Worm (Caenorhabditis elegans) whole organism, mixed stage, embryonic: ENCODE measurements around the gene F54B11.4.
A peak's percentile ranks its signal among the peaks of the same experiment; 100 is the strongest.

Experiments used
- M03D4.4 ChIP-seq: sonication (generic microtip); optimal IDR thresholded peaks from 2 replicates; lab custom pipeline; 2017; ENCODE audit warnings: mild to moderate bottlenecking, missing genetic modification characterization, missing compliant biosample characterization
- bed-3 ChIP-seq: fragments of 200-800 bp; sonication (Bioruptor generic); optimal IDR thresholded peaks from 3 replicates; lab custom pipeline; 2018; ENCODE audit warnings: mild to moderate bottlenecking, missing genetic modification characterization, moderate library complexity, missing compliant biosample characterization
- blmp-1 ChIP-seq: fragments of 150-350 bp; optimal IDR thresholded peaks from 2 replicates; lab custom pipeline; 2014; ENCODE audit warnings: missing biosample characterization, missing genetic modification characterization
- ceh-39 ChIP-seq: fragments of 150-350 bp; optimal IDR thresholded peaks from 2 replicates; lab custom pipeline; 2014; ENCODE audit warnings: missing biosample characterization, missing genetic modification characterization
- ceh-43 ChIP-seq: fragments of 200-800 bp; sonication (Bioruptor generic); optimal IDR thresholded peaks from 2 replicates; lab custom pipeline; 2018; ENCODE audit warnings: mild to moderate bottlenecking, missing genetic modification characterization, moderate library complexity, missing compliant biosample characterization
- ceh-83 ChIP-seq: fragments of 200-800 bp; sonication (Bioruptor generic); optimal IDR thresholded peaks from 2 replicates; lab custom pipeline; 2018; ENCODE audit warnings: mild to moderate bottlenecking, missing genetic modification characterization, missing compliant biosample characterization
- ces-1 ChIP-seq: fragments of 150-350 bp; optimal IDR thresholded peaks from 2 replicates; lab custom pipeline; 2014; ENCODE audit warnings: missing biosample characterization, missing genetic modification reagents, missing genetic modification characterization
- cnd-1 ChIP-seq: fragments of 200-800 bp; sonication (Bioruptor generic); optimal IDR thresholded peaks from 2 replicates; lab custom pipeline; 2018; ENCODE audit warnings: mild to moderate bottlenecking, missing genetic modification characterization, missing compliant biosample characterization
- drap-1 ChIP-seq: fragments of 200-800 bp; sonication (Bioruptor generic); optimal IDR thresholded peaks from 3 replicates; lab custom pipeline; 2018; ENCODE audit warnings: mild to moderate bottlenecking, missing genetic modification characterization, missing compliant biosample characterization
- elt-1 ChIP-seq: sonication (generic microtip); optimal IDR thresholded peaks from 2 replicates; lab custom pipeline; 2017; ENCODE audit warnings: missing genetic modification characterization, mild to moderate bottlenecking, missing compliant biosample characterization, antibody characterized with exemption, moderate library complexity, borderline replicate concordance; ENCODE audit not compliant: insufficient read depth
- elt-3 ChIP-seq: fragments of 150-350 bp; optimal IDR thresholded peaks from 2 replicates; lab custom pipeline; 2014; ENCODE audit warnings: missing biosample characterization, missing genetic modification characterization
- flh-1 ChIP-seq: fragments of 200-800 bp; sonication (Bioruptor generic); optimal IDR thresholded peaks from 2 replicates; lab custom pipeline; 2018; ENCODE audit warnings: mild to moderate bottlenecking, missing genetic modification characterization, moderate library complexity, missing compliant biosample characterization
- ham-2 ChIP-seq: fragments of 200-800 bp; sonication (Bioruptor generic); optimal IDR thresholded peaks from 2 replicates; lab custom pipeline; 2018; ENCODE audit warnings: mild to moderate bottlenecking, missing genetic modification characterization, missing compliant biosample characterization
- hlh-1 ChIP-seq: fragments of 150-350 bp; optimal IDR thresholded peaks from 2 replicates; lab custom pipeline; 2014; ENCODE audit warnings: missing biosample characterization, missing genetic modification reagents, missing genetic modification characterization
- lin-13 ChIP-seq: fragments of 150-350 bp; optimal IDR thresholded peaks from 2 replicates; lab custom pipeline; 2014; ENCODE audit warnings: missing biosample characterization, missing genetic modification characterization
- lin-32 ChIP-seq: fragments of 200-800 bp; sonication (Bioruptor generic); optimal IDR thresholded peaks from 2 replicates; lab custom pipeline; 2018; ENCODE audit warnings: mild to moderate bottlenecking, missing genetic modification characterization, missing compliant biosample characterization
- mab-5 ChIP-seq: fragments of 150-350 bp; optimal IDR thresholded peaks from 2 replicates; lab custom pipeline; 2014; ENCODE audit warnings: missing biosample characterization, missing genetic modification characterization
- mep-1 ChIP-seq: fragments of 150-350 bp; optimal IDR thresholded peaks from 2 replicates; lab custom pipeline; 2017; ENCODE audit warnings: missing biosample characterization, missing genetic modification reagents, missing genetic modification characterization, inconsistent platforms
- mls-2 ChIP-seq: sonication (generic microtip); optimal IDR thresholded peaks from 2 replicates; lab custom pipeline; 2016; ENCODE audit warnings: mild to moderate bottlenecking, missing genetic modification characterization, moderate library complexity, missing compliant biosample characterization
- nhr-12 ChIP-seq: fragments of 150-350 bp; optimal IDR thresholded peaks from 2 replicates; lab custom pipeline; 2014; ENCODE audit warnings: missing biosample characterization, missing genetic modification characterization
- nhr-2 ChIP-seq: fragments of 150-350 bp; optimal IDR thresholded peaks from 2 replicates; lab custom pipeline; 2014; ENCODE audit warnings: missing biosample characterization, missing genetic modification characterization
- nhr-237 ChIP-seq: fragments of 150-350 bp; optimal IDR thresholded peaks from 2 replicates; lab custom pipeline; 2014; ENCODE audit warnings: missing biosample characterization, missing genetic modification characterization
- nhr-76 ChIP-seq: sonication (generic microtip); optimal IDR thresholded peaks from 2 replicates; lab custom pipeline; 2017; ENCODE audit warnings: missing biosample characterization, missing genetic modification characterization
- pha-4 ChIP-seq: fragments of 150-350 bp; optimal IDR thresholded peaks from 2 replicates; lab custom pipeline; 2018; ENCODE audit warnings: missing biosample characterization, missing genetic modification reagents, missing genetic modification characterization
- sem-2 ChIP-seq: fragments of 200-800 bp; sonication (Bioruptor generic); optimal IDR thresholded peaks from 2 replicates; lab custom pipeline; 2018; ENCODE audit warnings: mild to moderate bottlenecking, missing genetic modification characterization, missing compliant biosample characterization
- snpc-4 ChIP-seq: fragments of 150-350 bp; optimal IDR thresholded peaks from 2 replicates; lab custom pipeline; 2014; ENCODE audit warnings: missing biosample characterization, missing genetic modification characterization
- sptf-1 ChIP-seq: sonication (generic microtip); optimal IDR thresholded peaks from 2 replicates; lab custom pipeline; 2017; ENCODE audit warnings: mild to moderate bottlenecking, missing genetic modification characterization, moderate library complexity, missing compliant biosample characterization
- tbx-8 ChIP-seq: fragments of 200-800 bp; sonication (Bioruptor generic); optimal IDR thresholded peaks from 2 replicates; lab custom pipeline; 2018; ENCODE audit warnings: mild to moderate bottlenecking, missing genetic modification characterization, moderate library complexity, missing compliant biosample characterization
- unc-39 ChIP-seq: fragments of 150-350 bp; optimal IDR thresholded peaks from 2 replicates; lab custom pipeline; 2014; ENCODE audit warnings: missing biosample characterization, missing genetic modification characterization
- unc-62 ChIP-seq: fragments of 150-350 bp; optimal IDR thresholded peaks from 2 replicates; lab custom pipeline; 2014; ENCODE audit warnings: missing biosample characterization, missing genetic modification reagents, missing genetic modification characterization
- zip-8 ChIP-seq: fragments of 150-350 bp; optimal IDR thresholded peaks from 2 replicates; lab custom pipeline; 2014; ENCODE audit warnings: missing biosample characterization, missing genetic modification characterization
- ztf-11 ChIP-seq: fragments of 150-350 bp; optimal IDR thresholded peaks from 2 replicates; lab custom pipeline; 2014; ENCODE audit warnings: missing biosample characterization, missing genetic modification characterization

The F54B11.4 gene

ce11 chrX:13603826-13604225 lies 11.4 kb downstream of the F54B11.4 start, which contains the start of gene F54B11.8:
TSS of gene F54B11.8 (minus strand) at chrX:13603926.
- no peak for TF ChIP-seq ztf-11
- TF ChIP-seq M03D4.4 (tag; lab: Kevin White, UChicago): no peak
- no peak for TF ChIP-seq cnd-1
- no peak for TF ChIP-seq ham-2 (GFP tag; lab: Kevin White, UChicago)
- TF ChIP-seq ceh-39 (tag; lab: Kevin White, UChicago): no peak
- no peak for TF ChIP-seq unc-39 (tag; lab: Kevin White, UChicago)
- TF ChIP-seq ceh-43: no peak
- no peak for TF ChIP-seq tbx-8 (GFP tag; lab: Kevin White, UChicago)
- TF ChIP-seq flh-1 (GFP tag; lab: Kevin White, UChicago): no peak
- TF ChIP-seq blmp-1: no peak
- TF ChIP-seq lin-13: no peak
- TF ChIP-seq lin-32 (GFP tag; lab: Kevin White, UChicago): no peak
- TF ChIP-seq snpc-4: no peak
- no peak for TF ChIP-seq nhr-237
- TF ChIP-seq unc-62 (GFP tag; lab: Kevin White, UChicago): no peak
- TF ChIP-seq elt-3: no peak
- no peak for TF ChIP-seq nhr-12 (tag; lab: Kevin White, UChicago)
- TF ChIP-seq zip-8: no peak
- no peak for TF ChIP-seq nhr-2 (tag; lab: Kevin White, UChicago)
- TF ChIP-seq, all 35 proteins: peak for 0

ce11 chrX:13604946-13605617 lies 12.6 kb downstream of the F54B11.4 start, which contains the start of gene F54B11.9:
TSS of gene F54B11.9 (plus strand) at chrX:13605567.
- no peak for TF ChIP-seq nhr-237
- TF ChIP-seq hlh-1 (tag; lab: Kevin White, UChicago): peak; percentile 27

ce11 chrX:13605854-13606253 lies 13.4 kb downstream of the F54B11.4 start:
- no peak for TF ChIP-seq zip-8
- no peak for TF ChIP-seq lin-32 (GFP tag; lab: Kevin White, UChicago)
- TF ChIP-seq bed-3: no peak
- no peak for TF ChIP-seq ces-1 (GFP tag; lab: Kevin White, UChicago)
- TF ChIP-seq pha-4 (tag; lab: Kevin White, UChicago): no peak
- TF ChIP-seq hlh-1 (tag; lab: Kevin White, UChicago): no peak
- TF ChIP-seq tbx-8 (GFP tag; lab: Kevin White, UChicago): no peak
- no peak for TF ChIP-seq nhr-237
- no peak for TF ChIP-seq M03D4.4 (tag; lab: Kevin White, UChicago)
- no peak for TF ChIP-seq mls-2 (tag; lab: Kevin White, UChicago)
- TF ChIP-seq ceh-43: no peak
- no peak for TF ChIP-seq ceh-39 (tag; lab: Kevin White, UChicago)

ce11 chrX:13610040-13610439 lies 17.6 kb downstream of the F54B11.4 start:
- TF ChIP-seq ces-1 (GFP tag; lab: Kevin White, UChicago) (peak; percentile 48), nhr-76 (tag; lab: Kevin White, UChicago) (no peak), drap-1 (no peak)

- peak; percentile 35 for TF ChIP-seq ces-1 (GFP tag; lab: Kevin White, UChicago)
- no peak for TF ChIP-seq snpc-4
- TF ChIP-seq M03D4.4 (tag; lab: Kevin White, UChicago): no peak
- TF ChIP-seq zip-8: no peak
- no peak for TF ChIP-seq blmp-1
- no peak for TF ChIP-seq elt-3
- no peak for TF ChIP-seq ceh-39 (tag; lab: Kevin White, UChicago)
These were observed 22.7 kb downstream of the F54B11.4 start for ce11 chrX:13615181-13615580.

ce11 chrX:13618574-13618973 lies 26.1 kb downstream of the F54B11.4 start, which contains the start of gene nlp-53:
TSS of gene nlp-53 (plus strand) at chrX:13618874.
- TF ChIP-seq pha-4 (tag; lab: Kevin White, UChicago) (no peak), ceh-83 (GFP tag; lab: Kevin White, UChicago) (no peak), elt-1 (tag; lab: Kevin White, UChicago) (no peak), mab-5 (tag; lab: Kevin White, UChicago) (no peak), snpc-4 (no peak), flh-1 (GFP tag; lab: Kevin White, UChicago) (no peak), unc-39 (tag; lab: Kevin White, UChicago) (no peak), sem-2 (GFP tag; lab: Kevin White, UChicago) (no peak), sptf-1 (tag; lab: Kevin White, UChicago) (no peak), ztf-11 (no peak), nhr-12 (tag; lab: Kevin White, UChicago) (no peak), mep-1 (no peak)
